Fruit fly (Drosophila melanogaster): ENCODE results near the gene Scsalpha2.

DNA sequence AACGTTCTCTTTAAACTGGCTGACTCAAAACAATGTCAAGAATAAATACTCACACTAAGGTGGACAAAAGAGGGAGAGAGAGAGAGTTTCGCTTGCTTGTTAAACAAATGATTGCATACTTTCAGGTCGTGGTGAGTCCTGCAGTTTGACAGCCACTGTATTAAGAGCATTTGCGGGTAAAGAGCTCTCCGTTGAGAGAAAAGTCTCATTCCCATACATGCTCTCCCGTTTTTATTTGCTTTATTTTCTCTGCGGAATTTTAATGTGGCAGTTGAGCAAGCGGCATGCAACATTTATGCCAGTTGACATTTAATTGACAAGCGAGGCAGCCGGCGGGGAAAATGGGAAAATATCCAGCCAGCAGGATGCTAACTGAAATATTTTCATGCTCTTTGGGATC, 32.4 kb upstream of the Scsalpha2 start:
- TF ChIP-seq en (GFP tag; optimal IDR thresholded peaks at IDR 0.05) = no peak
- TF ChIP-seq wek (GFP tag; optimal IDR thresholded peaks at IDR 0.05) = no peak
- no peak for TF ChIP-seq Xrp1 (GFP tag; IDR thresholded peaks at IDR 0.05)
- TF ChIP-seq kay (GFP tag; optimal IDR thresholded peaks at IDR 0.05) = no peak

Data from whole organism, embryonic.